Worm (Caenorhabditis elegans) whole organism, late embryonic: ENCODE data around the gene F54F7.6.

ENCODE experiments used
- C08G9.2 ChIP-seq: sonication (generic microtip); optimal IDR thresholded peaks from 2 replicates; lab custom pipeline; 2016; ENCODE audit warnings: mild to moderate bottlenecking, missing genetic modification characterization, moderate library complexity, missing compliant biosample characterization
- F13H6.1 ChIP-seq: sonication (generic microtip); optimal IDR thresholded peaks from 2 replicates; lab custom pipeline; 2016; ENCODE audit warnings: missing genetic modification characterization, missing compliant biosample characterization
- T23F11.4 ChIP-seq: fragments of 200-800 bp; sonication (Bioruptor generic); optimal IDR thresholded peaks from 2 replicates; lab custom pipeline; 2018; ENCODE audit warnings: mild to moderate bottlenecking, missing genetic modification characterization, missing compliant biosample characterization
- Y22D7AL.16 ChIP-seq: sonication (generic microtip); optimal IDR thresholded peaks from 2 replicates; lab custom pipeline; 2016; ENCODE audit warnings: missing genetic modification characterization, missing compliant biosample characterization
- ceh-19 ChIP-seq: fragments of 200-800 bp; sonication (Bioruptor generic); optimal IDR thresholded peaks from 2 replicates; lab custom pipeline; 2018; ENCODE audit warnings: mild to moderate bottlenecking, missing genetic modification characterization, missing compliant biosample characterization
- ceh-24 ChIP-seq: sonication (generic microtip); optimal IDR thresholded peaks from 2 replicates; lab custom pipeline; 2016; ENCODE audit warnings: mild to moderate bottlenecking, missing genetic modification characterization, missing compliant biosample characterization
- ceh-31 ChIP-seq: sonication (generic microtip); optimal IDR thresholded peaks from 2 replicates; lab custom pipeline; 2016; ENCODE audit warnings: missing genetic modification characterization, missing compliant biosample characterization
- ceh-45 ChIP-seq: fragments of 200-800 bp; sonication (Bioruptor generic); IDR thresholded peaks from 2 replicates; pipeline ENCODE4 v1.3.6; 2022; ENCODE audit warnings: missing genetic modification reagents, missing genetic modification characterization, missing compliant biosample characterization
- che-1 ChIP-seq: sonication (generic microtip); optimal IDR thresholded peaks from 2 replicates; lab custom pipeline; 2016; ENCODE audit warnings: mild to moderate bottlenecking, missing genetic modification characterization, missing compliant biosample characterization
- ets-4 ChIP-seq: sonication (generic microtip); optimal IDR thresholded peaks from 2 replicates; lab custom pipeline; 2016; ENCODE audit warnings: missing genetic modification characterization, missing compliant biosample characterization
- hlh-13 ChIP-seq: fragments of 200-800 bp; sonication (Bioruptor generic); optimal IDR thresholded peaks from 2 replicates; lab custom pipeline; 2018; ENCODE audit warnings: mild to moderate bottlenecking, missing genetic modification characterization, missing compliant biosample characterization
- hlh-30 ChIP-seq: sonication (generic microtip); optimal IDR thresholded peaks from 2 replicates; lab custom pipeline; 2017; ENCODE audit warnings: antibody characterized with exemption, missing genetic modification characterization, missing compliant biosample characterization; ENCODE audit not compliant: insufficient read depth
- hlh-6 ChIP-seq: sonication (generic microtip); optimal IDR thresholded peaks from 2 replicates; lab custom pipeline; 2016; ENCODE audit warnings: missing genotype, missing genetic modification characterization, missing compliant biosample characterization
- hlh-8 ChIP-seq: sonication (generic microtip); optimal IDR thresholded peaks from 2 replicates; lab custom pipeline; 2016; ENCODE audit warnings: missing genotype, missing genetic modification characterization, missing compliant biosample characterization
- madf-2 ChIP-seq: sonication (generic microtip); optimal IDR thresholded peaks from 2 replicates; lab custom pipeline; 2017; ENCODE audit warnings: missing genetic modification characterization, missing compliant biosample characterization
- mec-3 ChIP-seq: sonication (generic microtip); optimal IDR thresholded peaks from 2 replicates; lab custom pipeline; 2016; ENCODE audit warnings: borderline replicate concordance, missing genetic modification characterization, missing compliant biosample characterization
- nfya-1 ChIP-seq: sonication (generic microtip); optimal IDR thresholded peaks from 2 replicates; lab custom pipeline; 2017; ENCODE audit warnings: missing genetic modification characterization, mild to moderate bottlenecking, missing compliant biosample characterization, antibody characterized with exemption, moderate library complexity
- nhr-11 ChIP-seq: fragments of 150-350 bp; optimal IDR thresholded peaks from 2 replicates; lab custom pipeline; 2014; ENCODE audit warnings: missing biosample characterization, missing genetic modification characterization
- nhr-232 ChIP-seq: sonication (generic microtip); optimal IDR thresholded peaks from 2 replicates; lab custom pipeline; 2016; ENCODE audit warnings: missing genetic modification characterization, missing compliant biosample characterization
- npax-4 ChIP-seq: sonication (generic microtip); optimal IDR thresholded peaks from 2 replicates; lab custom pipeline; 2016; ENCODE audit warnings: missing genetic modification characterization, missing compliant biosample characterization
- odd-2 ChIP-seq: sonication (generic microtip); optimal IDR thresholded peaks from 2 replicates; lab custom pipeline; 2017; ENCODE audit warnings: antibody characterized with exemption, mild to moderate bottlenecking, missing genetic modification characterization, missing compliant biosample characterization
- pag-3 ChIP-seq: sonication (generic microtip); optimal IDR thresholded peaks from 2 replicates; lab custom pipeline; 2016; ENCODE audit warnings: missing compliant biosample characterization, missing genetic modification characterization, borderline replicate concordance
- pat-9 ChIP-seq: fragments of 200-800 bp; sonication (Bioruptor generic); optimal IDR thresholded peaks from 2 replicates; lab custom pipeline; 2018; ENCODE audit warnings: mild to moderate bottlenecking, missing genetic modification characterization, moderate library complexity, missing compliant biosample characterization
- pax-1 ChIP-seq: fragments of 150-350 bp; optimal IDR thresholded peaks from 2 replicates; lab custom pipeline; 2014; ENCODE audit warnings: missing biosample characterization, missing genetic modification characterization
- pha-2 ChIP-seq: sonication (generic microtip); optimal IDR thresholded peaks from 2 replicates; lab custom pipeline; 2017; ENCODE audit warnings: mild to moderate bottlenecking, missing genetic modification characterization, missing compliant biosample characterization
- pha-4 ChIP-seq: fragments of 150-350 bp; optimal IDR thresholded peaks from 2 replicates; lab custom pipeline; 2018; ENCODE audit warnings: missing biosample characterization, missing genetic modification reagents, missing genetic modification characterization
- ref-2 ChIP-seq: sonication (generic microtip); optimal IDR thresholded peaks from 2 replicates; lab custom pipeline; 2016; ENCODE audit warnings: missing genetic modification characterization, missing compliant biosample characterization
- rnt-1 ChIP-seq: sonication (generic microtip); optimal IDR thresholded peaks from 2 replicates; lab custom pipeline; 2016; ENCODE audit warnings: missing genetic modification characterization, missing compliant biosample characterization
- sdc-2 ChIP-seq: sonication (generic microtip); optimal IDR thresholded peaks from 2 replicates; lab custom pipeline; 2016; ENCODE audit warnings: missing genotype, missing genetic modification characterization, missing compliant biosample characterization
- sox-2 ChIP-seq: fragments of 200-800 bp; sonication (Bioruptor generic); IDR thresholded peaks from 2 replicates; pipeline ENCODE4 v1.3.6; 2022; ENCODE audit warnings: missing genetic modification reagents, missing genetic modification characterization, missing compliant biosample characterization
- sox-4 ChIP-seq: sonication (generic microtip); optimal IDR thresholded peaks from 2 replicates; lab custom pipeline; 2017; ENCODE audit warnings: mild to moderate bottlenecking, missing genetic modification characterization, inconsistent platforms, missing compliant biosample characterization
- syd-9 ChIP-seq: sonication (generic microtip); optimal IDR thresholded peaks from 2 replicates; lab custom pipeline; 2016; ENCODE audit warnings: mild to moderate bottlenecking, missing genetic modification characterization, moderate library complexity, missing compliant biosample characterization
- tbx-2 ChIP-seq: sonication (generic microtip); optimal IDR thresholded peaks from 2 replicates; lab custom pipeline; 2016; ENCODE audit warnings: missing genetic modification characterization, missing compliant biosample characterization
- unc-42 ChIP-seq: sonication (generic microtip); optimal IDR thresholded peaks from 2 replicates; lab custom pipeline; 2016; ENCODE audit warnings: missing genotype, missing genetic modification characterization, missing compliant biosample characterization
- unc-86 ChIP-seq: sonication (generic microtip); optimal IDR thresholded peaks from 2 replicates; lab custom pipeline; 2016; ENCODE audit warnings: missing genetic modification characterization, missing compliant biosample characterization
- zip-5 ChIP-seq: sonication (generic microtip); optimal IDR thresholded peaks from 2 replicates; lab custom pipeline; 2016; ENCODE audit warnings: missing genetic modification characterization, missing compliant biosample characterization
- ztf-16 ChIP-seq: sonication (generic microtip); optimal IDR thresholded peaks from 2 replicates; lab custom pipeline; 2017; ENCODE audit warnings: missing genetic modification characterization, missing compliant biosample characterization

The F54F7.6 gene

ce11 chrX:11899031-11899430 is 33.8 kb downstream of the F54F7.6 start:
- TF ChIP-seq nfya-1 (no peak), unc-42 (tag; lab: Kevin White, UChicago) (peak; percentile 28), sdc-2 (tag; lab: Kevin White, UChicago) (peak; percentile 97), ceh-45 (GFP tag; lab: Robert Waterston, UW) (no peak), pha-4 (no peak), ceh-31 (tag; lab: Kevin White, UChicago) (peak; percentile 46), syd-9 (tag; lab: Kevin White, UChicago) (no peak), sox-2 (GFP tag; lab: Robert Waterston, UW) (no peak), C08G9.2 (no peak), ceh-19 (GFP tag; lab: Kevin White, UChicago) (no peak)

DNA sequence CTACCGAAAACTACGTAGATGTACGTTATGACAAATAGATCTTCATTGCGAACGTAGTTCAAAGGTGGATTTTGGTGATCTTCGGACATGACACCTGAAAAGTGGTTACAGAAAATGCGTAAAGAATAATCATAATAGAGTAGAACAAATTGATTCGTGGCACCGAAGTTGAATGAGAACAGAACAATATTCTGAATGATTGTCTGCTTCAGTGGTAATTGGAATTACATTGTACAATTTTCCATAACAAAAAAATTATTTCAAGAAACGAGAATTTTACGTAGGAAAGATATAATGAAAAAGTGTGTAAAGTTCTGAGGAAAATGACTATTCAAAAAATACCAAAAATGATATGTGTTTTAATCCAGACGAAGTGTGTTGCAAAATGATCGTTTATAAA is 37.5 kb downstream of the F54F7.6 start, which contains the start of gene Y62H9A.10:
Gene Y62H9A.10 (minus strand): TSS at position 101 of the 400 bp plus-strand sequence.
- TF ChIP-seq ceh-45 (GFP tag; lab: Robert Waterston, UW), result no peak

DNA sequence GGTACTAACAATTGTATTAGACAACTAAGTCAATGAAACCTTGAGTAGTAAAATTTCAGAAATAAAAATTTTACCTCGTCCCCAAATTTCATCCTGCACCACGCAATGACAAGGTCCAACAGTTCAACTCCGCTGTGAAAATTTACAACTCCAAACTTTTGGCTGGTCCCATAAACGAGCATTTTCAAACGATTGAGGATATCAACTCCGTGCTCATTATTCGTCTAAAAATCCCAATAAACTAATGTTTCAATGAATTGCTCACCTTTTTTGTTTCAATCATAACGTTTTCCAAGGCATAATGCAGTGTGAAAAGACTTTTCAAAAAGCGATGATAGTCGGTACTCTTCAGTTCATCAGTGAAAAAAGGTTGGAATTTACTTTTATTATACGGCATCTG is 41.4 kb downstream of the F54F7.6 start:
- no peak for TF ChIP-seq tbx-2 (tag; lab: Kevin White, UChicago)
- no peak for TF ChIP-seq hlh-30 (tag; lab: Kevin White, UChicago)
- no peak for TF ChIP-seq T23F11.4 (GFP tag; lab: Kevin White, UChicago)
- no peak for TF ChIP-seq pax-1 (tag; lab: Kevin White, UChicago)
- no peak for TF ChIP-seq che-1 (tag; lab: Kevin White, UChicago)
- no peak for TF ChIP-seq ceh-24 (tag; lab: Kevin White, UChicago)
- no peak for TF ChIP-seq nhr-11 (tag; lab: Kevin White, UChicago)
- no peak for TF ChIP-seq zip-5 (tag; lab: Kevin White, UChicago)
- no peak for TF ChIP-seq unc-86 (tag; lab: Kevin White, UChicago)
- TF ChIP-seq ztf-16 (tag; lab: Kevin White, UChicago), result no peak
- no peak for TF ChIP-seq nhr-232
- no peak for TF ChIP-seq ref-2 (tag; lab: Kevin White, UChicago)
- TF ChIP-seq madf-2 (tag; lab: Kevin White, UChicago), result no peak
- TF ChIP-seq hlh-6, result no peak
- TF ChIP-seq odd-2 (tag; lab: Kevin White, UChicago), result no peak
- no peak for TF ChIP-seq rnt-1
- no peak for TF ChIP-seq pag-3 (tag; lab: Kevin White, UChicago)
- TF ChIP-seq Y22D7AL.16 (tag; lab: Kevin White, UChicago), result no peak
- no peak for TF ChIP-seq npax-4 (tag; lab: Kevin White, UChicago)
- TF ChIP-seq pha-2 (tag; lab: Kevin White, UChicago), result no peak

DNA sequence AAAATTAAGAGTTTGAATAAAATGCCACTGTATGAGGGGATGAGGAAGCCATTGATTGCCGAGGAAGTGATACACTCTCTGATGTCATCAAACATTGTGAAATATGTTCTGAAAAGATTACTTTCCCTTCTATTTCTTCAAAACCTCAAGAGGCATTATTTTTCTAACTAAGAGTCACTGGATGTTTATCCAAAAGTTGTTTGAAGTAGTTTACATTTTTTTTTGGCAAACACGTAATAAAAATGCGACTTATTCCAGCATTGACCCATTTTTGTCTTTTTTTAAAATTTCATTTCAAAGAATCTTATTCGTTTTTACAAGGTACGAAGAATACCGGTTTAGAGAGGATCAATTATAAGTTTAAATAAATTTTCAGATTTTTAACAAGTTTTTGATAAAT is 42.1 kb downstream of the F54F7.6 start, which contains the start of gene Y62H9A.11:
Gene Y62H9A.11 (minus strand): TSS at position 101 of the 400 bp plus-strand sequence.
- TF ChIP-seq Y22D7AL.16 (tag; lab: Kevin White, UChicago), result no peak
- no peak for TF ChIP-seq hlh-8 (tag; lab: Kevin White, UChicago)
- TF ChIP-seq sox-4 (tag; lab: Kevin White, UChicago), result no peak
- TF ChIP-seq pat-9 (tag; lab: Kevin White, UChicago), result no peak
- no peak for TF ChIP-seq mec-3 (tag; lab: Kevin White, UChicago)
- no peak for TF ChIP-seq ets-4 (tag; lab: Kevin White, UChicago)
- TF ChIP-seq F13H6.1 (tag; lab: Kevin White, UChicago), result no peak
- TF ChIP-seq hlh-13 (GFP tag; lab: Kevin White, UChicago), result no peak
- no peak for TF ChIP-seq hlh-6
- TF ChIP-seq ztf-16 (tag; lab: Kevin White, UChicago), result no peak
